Worm (Caenorhabditis elegans) whole organism, L2 larva: Measurements from ENCODE around the gene Y50E8A.6.

Experiments
- C34F6.9 ChIP-seq: fragments of 150-350 bp; optimal IDR thresholded peaks from 2 replicates; lab custom pipeline; 2014; ENCODE audit warnings: missing biosample characterization, missing genetic modification characterization
- F13H6.1 ChIP-seq: sonication (generic microtip); optimal IDR thresholded peaks from 2 replicates; lab custom pipeline; 2016; ENCODE audit warnings: missing genetic modification characterization, missing compliant biosample characterization
- R02D3.7 ChIP-seq: fragments of 150-350 bp; optimal IDR thresholded peaks from 2 replicates; lab custom pipeline; 2014; ENCODE audit warnings: missing biosample characterization, missing genetic modification characterization
- Y55F3AM.14 ChIP-seq: fragments of 200-800 bp; sonication (Bioruptor generic); optimal IDR thresholded peaks from 2 replicates; lab custom pipeline; 2018; ENCODE audit warnings: mild to moderate bottlenecking, missing genetic modification characterization, missing compliant biosample characterization
- alr-1 ChIP-seq: fragments of 150-350 bp; optimal IDR thresholded peaks from 2 replicates; lab custom pipeline; 2014; ENCODE audit warnings: missing biosample characterization, missing genetic modification characterization
- ama-1 ChIP-seq: fragments of 150-350 bp; optimal IDR thresholded peaks from 2 replicates; lab custom pipeline; 2018; ENCODE audit warnings: inconsistent platforms
- blmp-1 ChIP-seq: sonication (generic microtip); optimal IDR thresholded peaks from 2 replicates; lab custom pipeline; 2017; ENCODE audit warnings: missing genetic modification characterization, mild to moderate bottlenecking, missing compliant biosample characterization, antibody characterized with exemption, moderate library complexity; ENCODE audit not compliant: insufficient read depth
- ceh-16 ChIP-seq: fragments of 150-350 bp; optimal IDR thresholded peaks from 2 replicates; lab custom pipeline; 2014; ENCODE audit warnings: missing biosample characterization, missing genetic modification characterization
- ceh-82 ChIP-seq: fragments of 150-350 bp; optimal IDR thresholded peaks from 2 replicates; lab custom pipeline; 2014; ENCODE audit warnings: missing biosample characterization, missing genetic modification characterization
- crh-2 ChIP-seq: sonication (generic microtip); optimal IDR thresholded peaks from 2 replicates; lab custom pipeline; 2017; ENCODE audit warnings: missing biosample characterization, missing genetic modification characterization
- dmd-4 ChIP-seq: sonication (generic microtip); optimal IDR thresholded peaks from 2 replicates; lab custom pipeline; 2017; ENCODE audit warnings: missing biosample characterization, missing genetic modification characterization
- elt-1 ChIP-seq: fragments of 150-350 bp; optimal IDR thresholded peaks from 2 replicates; lab custom pipeline; 2014; ENCODE audit warnings: missing biosample characterization, missing genetic modification characterization
- gmeb-1 ChIP-seq: fragments of 150-350 bp; optimal IDR thresholded peaks from 2 replicates; lab custom pipeline; 2014; ENCODE audit warnings: missing biosample characterization, missing genetic modification characterization
- lin-11 ChIP-seq: fragments of 150-350 bp; sonication (generic microtip); optimal IDR thresholded peaks from 2 replicates; lab custom pipeline; 2014; ENCODE audit warnings: missing biosample characterization, missing genetic modification characterization, inconsistent platforms, mixed read lengths
- lin-39 ChIP-seq: fragments of 150-350 bp; optimal IDR thresholded peaks from 2 replicates; lab custom pipeline; 2014; ENCODE audit warnings: missing biosample characterization, missing genetic modification reagents, missing genetic modification characterization
- lsy-2 ChIP-seq, 2 experiments: fragments of 150-350 bp in 1 of 2; sonication (generic microtip) in 1 of 2; optimal IDR thresholded peaks; 2 replicates each; lab custom pipeline; 2014 to 2017; ENCODE audit warnings: missing biosample characterization in 2 of 2, missing genetic modification characterization in 2 of 2
- mab-5 ChIP-seq: fragments of 150-350 bp; optimal IDR thresholded peaks from 2 replicates; lab custom pipeline; 2014; ENCODE audit warnings: missing biosample characterization, missing genetic modification characterization
- mbf-1 ChIP-seq: sonication (generic microtip); optimal IDR thresholded peaks from 2 replicates; lab custom pipeline; 2017; ENCODE audit warnings: missing biosample characterization, missing genetic modification characterization
- mdl-1 ChIP-seq, 2 experiments: fragments of 150-350 bp in 1 of 2; sonication (generic microtip) in 1 of 2; optimal IDR thresholded peaks; 2 replicates each; lab custom pipeline; 2017; ENCODE audit warnings: missing biosample characterization in 2 of 2, missing genetic modification characterization in 2 of 2
- nhr-11 ChIP-seq: fragments of 150-350 bp; optimal IDR thresholded peaks from 2 replicates; lab custom pipeline; 2014; ENCODE audit warnings: missing biosample characterization, missing genetic modification characterization
- nhr-12 ChIP-seq: fragments of 150-350 bp; optimal IDR thresholded peaks from 2 replicates; lab custom pipeline; 2014; ENCODE audit warnings: missing biosample characterization, missing genetic modification characterization
- nhr-129 ChIP-seq: fragments of 150-350 bp; optimal IDR thresholded peaks from 2 replicates; lab custom pipeline; 2014; ENCODE audit warnings: missing biosample characterization, missing genetic modification characterization
- nhr-21 ChIP-seq: fragments of 150-350 bp; optimal IDR thresholded peaks from 2 replicates; lab custom pipeline; 2014; ENCODE audit warnings: missing biosample characterization, missing genetic modification characterization
- nhr-23 ChIP-seq: fragments of 150-350 bp; optimal IDR thresholded peaks from 2 replicates; lab custom pipeline; 2014; ENCODE audit warnings: missing biosample characterization, missing genetic modification reagents, missing genetic modification characterization
- nhr-237 ChIP-seq: fragments of 150-350 bp; optimal IDR thresholded peaks from 2 replicates; lab custom pipeline; 2014; ENCODE audit warnings: missing biosample characterization, missing genetic modification characterization
- nhr-6 ChIP-seq: fragments of 150-350 bp; optimal IDR thresholded peaks from 2 replicates; lab custom pipeline; 2014; ENCODE audit warnings: missing biosample characterization, missing genetic modification characterization
- sem-4 ChIP-seq: fragments of 150-350 bp; optimal IDR thresholded peaks from 2 replicates; lab custom pipeline; 2014; ENCODE audit warnings: missing biosample characterization, missing genetic modification reagents, missing genetic modification characterization
- sma-3 ChIP-seq: sonication (generic microtip); optimal IDR thresholded peaks from 2 replicates; lab custom pipeline; 2016; ENCODE audit warnings: missing genetic modification reagents, missing genetic modification characterization, missing compliant biosample characterization
- snpc-4 ChIP-seq: fragments of 150-350 bp; optimal IDR thresholded peaks from 2 replicates; lab custom pipeline; 2014; ENCODE audit warnings: missing biosample characterization, missing genetic modification characterization
- unc-62 ChIP-seq: fragments of 150-350 bp; optimal IDR thresholded peaks from 2 replicates; lab custom pipeline; 2014; ENCODE audit warnings: missing biosample characterization, missing genetic modification reagents, missing genetic modification characterization
- ztf-1 ChIP-seq: fragments of 200-800 bp; sonication (Bioruptor generic); conservative IDR thresholded peaks from 2 replicates; pipeline ENCODE4 v1.3.6; 2022; ENCODE audit warnings: missing genetic modification characterization, missing compliant biosample characterization
- ztf-4 ChIP-seq: fragments of 150-350 bp; optimal IDR thresholded peaks from 2 replicates; lab custom pipeline; 2014; ENCODE audit warnings: missing biosample characterization, missing genetic modification characterization

The Y50E8A.6 gene

ce11 chrV:14719491-14719890 lies 21.6 kb downstream of the Y50E8A.6 start, which contains the start of gene R08A2.1:
Gene R08A2.1 (minus strand): TSS chrV:14719591.
- TF ChIP-seq alr-1 (tag; lab: Kevin White, UChicago): no peak
- TF ChIP-seq ama-1 (lab: Kevin White, UChicago): no peak
- TF ChIP-seq nhr-6 (tag; lab: Kevin White, UChicago): no peak
- no peak for TF ChIP-seq nhr-12
- TF ChIP-seq nhr-11 (tag; lab: Kevin White, UChicago): no peak
- TF ChIP-seq lin-39 (tag; lab: Kevin White, UChicago): no peak
- TF ChIP-seq mbf-1 (tag; lab: Kevin White, UChicago): no peak
- TF ChIP-seq blmp-1: no peak
- TF ChIP-seq mdl-1 (tag; optimal IDR thresholded peaks at IDR 0.05; lab: Kevin White, UChicago): no peak
- no peak for TF ChIP-seq R02D3.7 (tag; lab: Kevin White, UChicago)
- TF ChIP-seq ztf-4 (tag; lab: Kevin White, UChicago): no peak

ce11 chrV:14716114-14716513 lies 25.0 kb downstream of the Y50E8A.6 start, which contains the start of gene fbxa-147:
Gene fbxa-147 (plus strand): TSS chrV:14716499.
- TF ChIP-seq mdl-1 (tag; optimal IDR thresholded peaks at IDR 0.05; lab: Kevin White, UChicago): no peak
- TF ChIP-seq ztf-4 (tag; lab: Kevin White, UChicago): no peak
- TF ChIP-seq lin-11 (tag; lab: Kevin White, UChicago): no peak

ce11 chrV:14715608-14716007 lies 25.5 kb downstream of the Y50E8A.6 start, which contains the start of gene R08A2.2:
Gene R08A2.2 (minus strand): TSS chrV:14715708.
- TF ChIP-seq ceh-82 (tag; lab: Kevin White, UChicago) (no peak), sem-4 (tag; lab: Kevin White, UChicago) (no peak), nhr-237 (no peak), lsy-2 (tag; optimal IDR thresholded peaks at IDR 0.05; lab: Kevin White, UChicago) (no peak), ztf-1 (GFP tag; lab: Robert Waterston, UW) (no peak), lin-11 (tag; lab: Kevin White, UChicago) (no peak), elt-1 (tag; lab: Kevin White, UChicago) (no peak), mbf-1 (tag; lab: Kevin White, UChicago) (no peak), Y55F3AM.14 (GFP tag; lab: Kevin White, UChicago) (no peak), unc-62 (GFP tag; lab: Kevin White, UChicago) (no peak), mdl-1 (tag; optimal IDR thresholded peaks at IDR 0.05; lab: Kevin White, UChicago) (no peak), snpc-4 (tag; lab: Kevin White, UChicago) (no peak), ama-1 (lab: Kevin White, UChicago) (no peak), nhr-21 (tag; lab: Kevin White, UChicago) (no peak), nhr-6 (tag; lab: Kevin White, UChicago) (no peak)

ce11 chrV:14712316-14712715 lies 28.8 kb downstream of the Y50E8A.6 start, which contains the start of gene R08A2.5:
Gene R08A2.5 (plus strand): TSS chrV:14712616.
- TF ChIP-seq blmp-1 (no peak), ztf-4 (tag; lab: Kevin White, UChicago) (no peak), nhr-23 (tag; lab: Kevin White, UChicago) (no peak)
- TF ChIP-seq, all 48 proteins: peak for 0

- no peak for TF ChIP-seq gmeb-1 (tag; lab: Kevin White, UChicago)
- no peak for TF ChIP-seq mab-5 (tag; lab: Kevin White, UChicago)
- no peak for TF ChIP-seq nhr-21 (tag; lab: Kevin White, UChicago)
- TF ChIP-seq nhr-11 (tag; lab: Kevin White, UChicago): no peak
- no peak for TF ChIP-seq F13H6.1 (tag; lab: Kevin White, UChicago)
- no peak for TF ChIP-seq snpc-4 (tag; lab: Kevin White, UChicago)
- no peak for TF ChIP-seq crh-2 (tag; lab: Kevin White, UChicago)
- no peak for TF ChIP-seq nhr-237
- no peak for TF ChIP-seq ceh-16 (tag; lab: Kevin White, UChicago)
- no peak for TF ChIP-seq nhr-129 (tag; lab: Kevin White, UChicago)
- TF ChIP-seq C34F6.9 (tag; lab: Kevin White, UChicago): no peak
- no peak for TF ChIP-seq ztf-4 (tag; lab: Kevin White, UChicago)
- no peak for TF ChIP-seq dmd-4 (tag; lab: Kevin White, UChicago)
- TF ChIP-seq sma-3 (GFP tag; lab: Kevin White, UChicago): no peak
- TF ChIP-seq ztf-1 (GFP tag; lab: Robert Waterston, UW): no peak
Observed at ce11 chrV:14711077-14711476, 30.1 kb downstream of the Y50E8A.6 start, which contains the start of gene ssp-33. Gene ssp-33 (plus strand): TSS chrV:14711377.
